Worm (Caenorhabditis elegans): ENCODE data around the gene ZC239.5.

DNA sequence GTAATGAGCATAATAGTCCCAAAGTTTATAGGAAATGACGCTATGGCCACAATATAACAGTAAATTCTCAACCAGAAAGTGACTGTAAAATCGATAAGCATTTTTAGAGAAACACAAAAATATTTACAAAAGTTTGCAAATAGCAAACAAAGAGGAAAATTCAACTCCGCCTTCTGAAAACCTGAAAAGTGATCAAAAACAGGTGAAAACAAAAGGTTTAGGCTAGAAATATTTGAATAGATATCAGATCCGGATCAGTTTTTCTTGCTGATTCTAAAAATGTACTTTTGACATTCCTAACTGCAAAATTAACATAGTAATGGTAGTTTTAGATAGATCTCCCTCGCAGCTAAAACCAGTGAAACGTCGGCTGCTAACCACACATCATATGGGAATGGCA lies 11.5 kb upstream of the ZC239.5 start, which contains the start of gene sri-51:
- TF ChIP-seq lsy-2 (tag; optimal IDR thresholded peaks at IDR 0.05) (no peak), nhr-11 (tag; optimal IDR thresholded peaks at IDR 0.05) (no peak), zag-1 (tag; optimal IDR thresholded peaks at IDR 0.05) (no peak), ZK546.5 (tag; optimal IDR thresholded peaks at IDR 0.05) (no peak), unc-55 (GFP tag; optimal IDR thresholded peaks at IDR 0.05) (no peak), lin-39 (tag; optimal IDR thresholded peaks at IDR 0.05) (no peak), nhr-10 (tag; optimal IDR thresholded peaks at IDR 0.05) (no peak), unc-62 (GFP tag; optimal IDR thresholded peaks at IDR 0.05) (no peak), lin-11 (tag; optimal IDR thresholded peaks at IDR 0.05) (no peak), ama-1 (optimal IDR thresholded peaks at IDR 0.05) (no peak), nhr-25 (tag; optimal IDR thresholded peaks at IDR 0.05) (no peak), nhr-6 (tag; optimal IDR thresholded peaks at IDR 0.05) (no peak), aly-2 (tag; optimal IDR thresholded peaks at IDR 0.05) (no peak)

Measured in whole organism, L2 larva.